Worm (Caenorhabditis elegans): Measurements from ENCODE around the gene W01C8.5.

The W01C8.5 gene

ce11 chrX:5743209-5743608 is 46.1 kb upstream of the W01C8.5 start, which contains the start of gene gnrr-4:
Gene gnrr-4, minus strand, starts transcription at chrX:5743309.
- TF ChIP-seq fkh-8 (tag; optimal IDR thresholded peaks at IDR 0.05): peak; percentile 39
- no peak for TF ChIP-seq lin-35 (GFP tag; optimal IDR thresholded peaks at IDR 0.05)

DNA sequence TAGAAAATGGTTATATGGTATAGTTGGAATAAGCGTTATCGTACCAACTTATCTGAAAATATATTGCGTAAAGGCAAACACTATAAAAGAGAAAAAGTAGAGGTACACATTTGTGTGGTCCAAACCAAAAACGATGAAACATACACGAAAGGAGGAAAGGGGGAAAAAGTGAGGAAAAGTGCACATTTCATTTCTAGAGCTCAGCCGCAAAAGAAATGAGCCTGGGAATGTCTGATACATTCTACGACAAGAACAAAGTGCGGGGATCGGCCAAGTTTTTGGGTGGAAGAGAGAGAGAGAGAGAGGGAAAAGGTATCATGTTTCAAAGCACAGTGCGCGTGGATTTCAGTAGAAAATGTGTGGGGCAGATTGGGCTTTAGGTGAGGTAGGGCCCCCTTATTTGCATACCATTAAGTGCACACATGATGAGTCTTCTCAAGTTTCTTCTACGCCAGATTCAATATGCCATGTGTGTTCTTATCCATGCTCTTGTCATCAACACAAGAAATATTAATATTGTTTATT is 36.7 kb upstream of the W01C8.5 start, which contains the start of gene rgs-6:
rgs-6 (minus strand) TSS at position 51 of the 525 bp plus-strand sequence.
- TF ChIP-seq mep-1 (tag; optimal IDR thresholded peaks at IDR 0.05): no peak
- no peak for TF ChIP-seq hlh-17 (GFP tag; optimal IDR thresholded peaks at IDR 0.05; ENCODE audit: borderline replicate concordance)
- no peak for TF ChIP-seq unc-62 (GFP tag; optimal IDR thresholded peaks at IDR 0.05)
- TF ChIP-seq elt-3 (tag; optimal IDR thresholded peaks at IDR 0.05): no peak
- no peak for TF ChIP-seq nhr-84 (tag; optimal IDR thresholded peaks at IDR 0.05)
- TF ChIP-seq ceh-88 (GFP tag; IDR thresholded peaks at IDR 0.05): no peak
- TF ChIP-seq egl-27 (tag; optimal IDR thresholded peaks at IDR 0.05): no peak
- no peak for TF ChIP-seq unc-98 (GFP tag; IDR thresholded peaks at IDR 0.05)
- no peak for TF ChIP-seq vab-15 (tag; optimal IDR thresholded peaks at IDR 0.05)
- no peak for TF ChIP-seq snu-23 (GFP tag; optimal IDR thresholded peaks at IDR 0.05)
- no peak for TF ChIP-seq pag-3 (tag; optimal IDR thresholded peaks at IDR 0.05; ENCODE audit: borderline replicate concordance, insufficient read depth)

DNA sequence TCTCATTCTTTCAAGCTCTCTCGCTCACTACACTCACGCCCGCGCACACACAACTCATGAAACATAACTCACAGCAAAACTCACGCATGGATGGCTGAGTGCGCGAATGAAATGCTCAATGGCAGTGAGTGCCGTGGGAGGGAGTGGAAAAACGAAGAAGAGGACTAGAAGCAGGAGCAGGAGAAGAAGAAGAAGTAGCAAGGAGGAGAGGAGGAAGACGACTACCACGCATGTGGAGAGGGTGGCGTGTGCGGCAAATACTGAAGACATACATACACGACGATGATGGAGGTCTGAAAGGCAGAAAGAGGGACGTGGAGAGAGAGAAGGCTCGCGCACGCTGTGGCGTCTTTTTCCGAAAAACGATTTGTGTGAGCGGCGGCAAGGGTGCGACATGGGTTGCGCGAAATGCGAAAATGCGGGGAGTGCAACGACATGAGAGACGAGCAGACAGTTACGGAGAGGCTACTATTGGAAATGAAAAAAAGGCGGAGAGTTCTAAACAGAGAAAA is 31.9 kb upstream of the W01C8.5 start:
- TF ChIP-seq grh-1 (GFP tag; IDR thresholded peaks at IDR 0.05) (no peak), lin-14 (GFP tag; optimal IDR thresholded peaks at IDR 0.05) (peak; percentile 92), dpl-1 (GFP tag; optimal IDR thresholded peaks at IDR 0.05) (peak in 1 of 3 experiments; percentile 35), hpl-2 (GFP tag; optimal IDR thresholded peaks at IDR 0.05) (no peak), vab-15 (tag; optimal IDR thresholded peaks at IDR 0.05) (no peak), ceh-8 (GFP tag; optimal IDR thresholded peaks at IDR 0.05) (no peak), lin-39 (tag; optimal IDR thresholded peaks at IDR 0.05) (no peak), nhr-47 (tag; optimal IDR thresholded peaks at IDR 0.05) (peak; percentile 80), lin-13 (GFP tag; optimal IDR thresholded peaks at IDR 0.05) (peak; percentile 26), tlp-1 (tag; optimal IDR thresholded peaks at IDR 0.05) (no peak), swsn-7 (tag; optimal IDR thresholded peaks at IDR 0.05) (peak; percentile 76), pag-3 (tag; optimal IDR thresholded peaks at IDR 0.05; ENCODE audit: borderline replicate concordance, insufficient read depth) (no peak), jun-1 (tag; optimal IDR thresholded peaks at IDR 0.05) (peak; percentile 54), lir-3 (tag; optimal IDR thresholded peaks at IDR 0.05; ENCODE audit: poor library complexity) (peak; percentile 27), fos-1 (tag; optimal IDR thresholded peaks at IDR 0.05) (peak; percentile 35), mef-2 (tag; optimal IDR thresholded peaks at IDR 0.05) (no peak), pax-3 (tag; optimal IDR thresholded peaks at IDR 0.05) (peak; percentile 51), ztf-11 (tag; optimal IDR thresholded peaks at IDR 0.05) (peak in 1 of 2 experiments; percentile 42), zip-4 (GFP tag; optimal IDR thresholded peaks at IDR 0.05) (peak; percentile 15), nhr-28 (tag; optimal IDR thresholded peaks at IDR 0.05) (no peak), nhr-11 (tag; optimal IDR thresholded peaks at IDR 0.05) (no peak), tbx-2 (tag; optimal IDR thresholded peaks at IDR 0.05) (peak; percentile 79), C16A3.4 (tag; optimal IDR thresholded peaks at IDR 0.05) (peak; percentile 27), nhr-19 (GFP tag; conservative IDR thresholded peaks at IDR 0.05) (peak; percentile 24), pqm-1 (tag; optimal IDR thresholded peaks at IDR 0.05) (no peak), unc-30 (tag; optimal IDR thresholded peaks at IDR 0.05) (no peak), unc-62 (GFP tag; optimal IDR thresholded peaks at IDR 0.05) (no peak), aly-2 (tag; optimal IDR thresholded peaks at IDR 0.05) (no peak), irx-1 (tag; optimal IDR thresholded peaks at IDR 0.05) (peak; percentile 26), C34B4.2 (tag; optimal IDR thresholded peaks at IDR 0.05) (no peak), elt-3 (tag; optimal IDR thresholded peaks at IDR 0.05) (no peak), lin-15B (tag; optimal IDR thresholded peaks at IDR 0.05) (no peak), efl-3 (GFP tag; optimal IDR thresholded peaks at IDR 0.05) (no peak), ceh-63 (GFP tag; optimal IDR thresholded peaks at IDR 0.05) (no peak), efl-1 (optimal IDR thresholded peaks at IDR 0.05) (peak; percentile 4 to 23), efl-1 (GFP tag; optimal IDR thresholded peaks at IDR 0.05 in 1 of 2) (peak in 1 of 2 experiments; percentile 78), nhr-77 (tag; optimal IDR thresholded peaks at IDR 0.05) (peak; percentile 13), fkh-8 (tag; optimal IDR thresholded peaks at IDR 0.05) (peak; percentile 91), ztf-4 (tag; optimal IDR thresholded peaks at IDR 0.05) (peak; percentile 44), ceh-88 (GFP tag; IDR thresholded peaks at IDR 0.05) (no peak)

Data from whole organism, L1 larva.